3 worm cellular contexts compared by ENCODE assay signal in genomic region chrV:13003378-13003777, ce11.
TF ChIP-seq lines count a peak whose summit lies in the region.

No protein-coding gene starts in this region.

TF ChIP-seq in whole organism, L1 larva, 84 proteins besides CTCF, POLR2A, EP300 and RAD21 (continued from another document and continues in another):
- TF ChIP-seq isw-1 (GFP tag; IDR thresholded peaks at IDR 0.05; lab: Robert Waterston, UW), result no peak
- TF ChIP-seq dpl-1 (GFP tag; optimal IDR thresholded peaks at IDR 0.05; lab: Kevin White, UChicago), result peak in 2 of 3 experiments; percentile 47 to 67
- TF ChIP-seq blmp-1 (tag; optimal IDR thresholded peaks at IDR 0.05; lab: Kevin White, UChicago), result peak; percentile 18
- peak; percentile 62 for TF ChIP-seq fkh-8 (tag; optimal IDR thresholded peaks at IDR 0.05; lab: Kevin White, UChicago)
- TF ChIP-seq hlh-17 (GFP tag; optimal IDR thresholded peaks at IDR 0.05; lab: Kevin White, UChicago; ENCODE audit: borderline replicate concordance), result no peak
- no peak for TF ChIP-seq ceh-8 (GFP tag; optimal IDR thresholded peaks at IDR 0.05; lab: Kevin White, UChicago)
- TF ChIP-seq xbp-1 (tag; optimal IDR thresholded peaks at IDR 0.05; lab: Kevin White, UChicago), result peak; percentile 38
- TF ChIP-seq lin-39 (tag; optimal IDR thresholded peaks at IDR 0.05; lab: Kevin White, UChicago), result no peak
- TF ChIP-seq nhr-84 (tag; optimal IDR thresholded peaks at IDR 0.05; lab: Kevin White, UChicago), result no peak
- TF ChIP-seq aha-1 (tag; optimal IDR thresholded peaks at IDR 0.05; lab: Kevin White, UChicago), result no peak
- no peak for TF ChIP-seq mab-9 (GFP tag; IDR thresholded peaks at IDR 0.05; lab: Robert Waterston, UW)
- no peak for TF ChIP-seq C34B4.2 (tag; optimal IDR thresholded peaks at IDR 0.05; lab: Kevin White, UChicago)
- no peak; the same call in 1 of the 2 replicates for TF ChIP-seq ceh-88 (GFP tag; IDR thresholded peaks at IDR 0.05; lab: Robert Waterston, UW)
- TF ChIP-seq mdl-1 (tag; optimal IDR thresholded peaks at IDR 0.05; lab: Kevin White, UChicago), result peak in 1 of 2 experiments; percentile 74
- no peak for TF ChIP-seq sox-4 (tag; optimal IDR thresholded peaks at IDR 0.05; lab: Kevin White, UChicago)
- peak; percentile 71 for TF ChIP-seq pax-3 (tag; optimal IDR thresholded peaks at IDR 0.05; lab: Kevin White, UChicago)
- no peak for TF ChIP-seq pag-3 (tag; optimal IDR thresholded peaks at IDR 0.05; lab: Kevin White, UChicago; ENCODE audit: borderline replicate concordance, insufficient read depth)
- no peak for TF ChIP-seq Y116A8C.19 (tag; optimal IDR thresholded peaks at IDR 0.05; lab: Kevin White, UChicago; ENCODE audit: borderline replicate concordance)
- TF ChIP-seq C16A3.4 (tag; optimal IDR thresholded peaks at IDR 0.05; lab: Kevin White, UChicago), result peak; percentile 78
- peak; percentile 74 for TF ChIP-seq nhr-85 (tag; lab: Kevin White, UChicago)
- peak; percentile 15 for TF ChIP-seq zip-4 (GFP tag; optimal IDR thresholded peaks at IDR 0.05; lab: Kevin White, UChicago)
- TF ChIP-seq F16B12.6 (tag; optimal IDR thresholded peaks at IDR 0.05; lab: Kevin White, UChicago), result no peak
- peak; percentile 66 for TF ChIP-seq fos-1 (tag; optimal IDR thresholded peaks at IDR 0.05; lab: Kevin White, UChicago)
- TF ChIP-seq ces-1 (GFP tag; optimal IDR thresholded peaks at IDR 0.05; lab: Kevin White, UChicago), result no peak
- peak in 4 of 6 experiments; percentile 23 to 47 (median 44) for TF ChIP-seq elt-3 (tag; optimal IDR thresholded peaks at IDR 0.05; lab: Kevin White, UChicago)
- TF ChIP-seq egl-27 (tag; optimal IDR thresholded peaks at IDR 0.05; lab: Kevin White, UChicago), result peak in 1 of 2 experiments; percentile 42
- peak; percentile 1 for TF ChIP-seq unc-86 (tag; optimal IDR thresholded peaks at IDR 0.05; lab: Kevin White, UChicago)
- TF ChIP-seq mep-1 (tag; optimal IDR thresholded peaks at IDR 0.05; lab: Kevin White, UChicago), result peak; percentile 67
- TF ChIP-seq unc-98 (GFP tag; IDR thresholded peaks at IDR 0.05; lab: Robert Waterston, UW), result no peak
- TF ChIP-seq nhr-76 (tag; optimal IDR thresholded peaks at IDR 0.05; lab: Kevin White, UChicago), result no peak
- no peak for TF ChIP-seq egl-13 (tag; optimal IDR thresholded peaks at IDR 0.05; lab: Kevin White, UChicago)
- TF ChIP-seq ceh-90 (tag; optimal IDR thresholded peaks at IDR 0.05; lab: Kevin White, UChicago), result no peak
- no peak for TF ChIP-seq nhr-77 (tag; optimal IDR thresholded peaks at IDR 0.05; lab: Kevin White, UChicago)
- peak; percentile 41 for TF ChIP-seq vab-15 (tag; optimal IDR thresholded peaks at IDR 0.05; lab: Kevin White, UChicago)
- TF ChIP-seq sptf-1 (tag; optimal IDR thresholded peaks at IDR 0.05; lab: Kevin White, UChicago), result no peak
- TF ChIP-seq ceh-63 (GFP tag; optimal IDR thresholded peaks at IDR 0.05; lab: Kevin White, UChicago), result no peak
- peak; percentile 58 for TF ChIP-seq skn-1 (tag; optimal IDR thresholded peaks at IDR 0.05; lab: Kevin White, UChicago)
- peak; percentile 20 to 58 (median 54) for TF ChIP-seq ceh-82 (tag; optimal IDR thresholded peaks at IDR 0.05; lab: Kevin White, UChicago)
- peak; percentile 50 to 56 for TF ChIP-seq efl-1 (optimal IDR thresholded peaks at IDR 0.05; lab: Kevin White, UChicago)
- peak; percentile 28 to 94 for TF ChIP-seq efl-1 (GFP tag; optimal IDR thresholded peaks at IDR 0.05 in 1 of 2; lab: Kevin White, UChicago)
- TF ChIP-seq ztf-11 (tag; optimal IDR thresholded peaks at IDR 0.05; lab: Kevin White, UChicago), result peak in 1 of 2 experiments; percentile 5
- no peak for TF ChIP-seq sup-37 (GFP tag; optimal IDR thresholded peaks at IDR 0.05; lab: Kevin White, UChicago)
- TF ChIP-seq lir-3 (tag; optimal IDR thresholded peaks at IDR 0.05; lab: Kevin White, UChicago; ENCODE audit: poor library complexity), result peak; percentile 34

TF ChIP-seq in whole organism, L3 larva, 47 proteins besides CTCF, POLR2A, EP300 and RAD21 (continued from another document):
- TF ChIP-seq egl-5 (tag; optimal IDR thresholded peaks at IDR 0.05; lab: Kevin White, UChicago), result no peak
- TF ChIP-seq unc-62 (GFP tag; optimal IDR thresholded peaks at IDR 0.05; lab: Kevin White, UChicago), result no peak
- no peak for TF ChIP-seq ceh-82 (tag; optimal IDR thresholded peaks at IDR 0.05; lab: Kevin White, UChicago)
- TF ChIP-seq ceh-28 (tag; optimal IDR thresholded peaks at IDR 0.05; lab: Kevin White, UChicago), result no peak
- TF ChIP-seq nhr-77 (tag; optimal IDR thresholded peaks at IDR 0.05; lab: Kevin White, UChicago), result no peak
- peak; percentile 36 for TF ChIP-seq snpc-4 (tag; optimal IDR thresholded peaks at IDR 0.05; lab: Kevin White, UChicago)
- TF ChIP-seq nhr-76 (tag; optimal IDR thresholded peaks at IDR 0.05; lab: Kevin White, UChicago), result no peak
- peak; percentile 2 for TF ChIP-seq ztf-4 (tag; optimal IDR thresholded peaks at IDR 0.05; lab: Kevin White, UChicago)
- TF ChIP-seq lin-39 (tag; optimal IDR thresholded peaks at IDR 0.05; lab: Kevin White, UChicago), result peak; percentile 85
- TF ChIP-seq ama-1 (optimal IDR thresholded peaks at IDR 0.05; lab: Kevin White, UChicago), result no peak
- peak; percentile 52 for TF ChIP-seq lsy-12 (tag; optimal IDR thresholded peaks at IDR 0.05; lab: Kevin White, UChicago)
- TF ChIP-seq nhr-25 (tag; optimal IDR thresholded peaks at IDR 0.05; lab: Kevin White, UChicago), result peak; percentile 75
- no peak for TF ChIP-seq ztf-11 (tag; optimal IDR thresholded peaks at IDR 0.05; lab: Kevin White, UChicago)
- TF ChIP-seq sea-2 (GFP tag; optimal IDR thresholded peaks at IDR 0.05; lab: Kevin White, UChicago), result no peak
- no peak for TF ChIP-seq zag-1 (tag; optimal IDR thresholded peaks at IDR 0.05; lab: Kevin White, UChicago)
- no peak for TF ChIP-seq elt-1 (tag; optimal IDR thresholded peaks at IDR 0.05; lab: Kevin White, UChicago)
- TF ChIP-seq nhr-43 (tag; optimal IDR thresholded peaks at IDR 0.05; lab: Kevin White, UChicago; ENCODE audit: poor library complexity, severe bottlenecking), result peak; percentile 89
- TF ChIP-seq daf-12 (tag; optimal IDR thresholded peaks at IDR 0.05; lab: Kevin White, UChicago), result no peak
- no peak for TF ChIP-seq nhr-237 (tag; optimal IDR thresholded peaks at IDR 0.05; lab: Kevin White, UChicago)
- TF ChIP-seq pha-4 (tag; optimal IDR thresholded peaks at IDR 0.05; lab: Kevin White, UChicago), result peak; percentile 66
- TF ChIP-seq nhr-23 (tag; optimal IDR thresholded peaks at IDR 0.05; lab: Kevin White, UChicago), result peak; percentile 41
- no peak for TF ChIP-seq nhr-28 (tag; optimal IDR thresholded peaks at IDR 0.05; lab: Kevin White, UChicago)
- TF ChIP-seq mdl-1 (tag; optimal IDR thresholded peaks at IDR 0.05; lab: Kevin White, UChicago), result no peak
- peak; percentile 9 for TF ChIP-seq pqm-1 (tag; optimal IDR thresholded peaks at IDR 0.05; lab: Kevin White, UChicago)
- no peak for TF ChIP-seq fkh-10 (GFP tag; optimal IDR thresholded peaks at IDR 0.05; lab: Kevin White, UChicago)
- TF ChIP-seq eor-1 (tag; optimal IDR thresholded peaks at IDR 0.05; lab: Kevin White, UChicago), result no peak
- TF ChIP-seq nhr-12 (tag; optimal IDR thresholded peaks at IDR 0.05; lab: Kevin White, UChicago), result no peak

TF ChIP-seq in whole organism, young adult, 124 proteins besides CTCF, POLR2A, EP300 and RAD21 (continued from another document and continues in another):
- peak; percentile 87 for TF ChIP-seq B0261.1 (tag; optimal IDR thresholded peaks at IDR 0.05; lab: Kevin White, UChicago)
- TF ChIP-seq ztf-22 (GFP tag; optimal IDR thresholded peaks at IDR 0.05; lab: Kevin White, UChicago), result no peak
- no peak for TF ChIP-seq attf-5 (GFP tag; optimal IDR thresholded peaks at IDR 0.05; lab: Kevin White, UChicago)
- no peak for TF ChIP-seq nhr-120 (GFP tag; IDR thresholded peaks at IDR 0.05; lab: Robert Waterston, UW)
- peak; percentile 74 to 86 for TF ChIP-seq rec-8 (tag; optimal IDR thresholded peaks at IDR 0.05; lab: Kevin White, UChicago)
- peak; percentile 85 for TF ChIP-seq nfyb-1 (GFP tag; IDR thresholded peaks at IDR 0.05; lab: Robert Waterston, UW)
- peak; percentile 80 for TF ChIP-seq ZK185.1 (tag; optimal IDR thresholded peaks at IDR 0.05; lab: Kevin White, UChicago; ENCODE audit: poor library complexity, severe bottlenecking)
- TF ChIP-seq bed-1 (GFP tag; IDR thresholded peaks at IDR 0.05; lab: Robert Waterston, UW), result no peak
- TF ChIP-seq tlf-1 (GFP tag; optimal IDR thresholded peaks at IDR 0.05; lab: Kevin White, UChicago), result no peak
- peak; percentile 76 for TF ChIP-seq nhr-90 (tag; optimal IDR thresholded peaks at IDR 0.05; lab: Kevin White, UChicago)
- peak; percentile 17 for TF ChIP-seq B0035.1 (tag; optimal IDR thresholded peaks at IDR 0.05; lab: Kevin White, UChicago)
- no peak for TF ChIP-seq ccch-3 (GFP tag; optimal IDR thresholded peaks at IDR 0.05; lab: Kevin White, UChicago)
- TF ChIP-seq tbp1 (GFP tag; optimal IDR thresholded peaks at IDR 0.05; lab: Kevin White, UChicago), result peak; percentile 90
- peak in 1 of 3 experiments; percentile 56 for TF ChIP-seq lin-35 (GFP tag; optimal IDR thresholded peaks at IDR 0.05; lab: Kevin White, UChicago)
- TF ChIP-seq ztf-25 (GFP tag; IDR thresholded peaks at IDR 0.05; lab: Robert Waterston, UW), result no peak
- TF ChIP-seq lsl-1 (GFP tag; optimal IDR thresholded peaks at IDR 0.05; lab: Kevin White, UChicago), result peak; percentile 38
- peak; percentile 62 for TF ChIP-seq ztf-18 (tag; optimal IDR thresholded peaks at IDR 0.05; lab: Kevin White, UChicago)
- no peak for TF ChIP-seq xnd-1 (tag; optimal IDR thresholded peaks at IDR 0.05; lab: Kevin White, UChicago)
- TF ChIP-seq hrde-1 (tag; optimal IDR thresholded peaks at IDR 0.05; lab: Kevin White, UChicago; ENCODE audit: borderline replicate concordance), result peak; percentile 63
- TF ChIP-seq B0336.3 (GFP tag; IDR thresholded peaks at IDR 0.05; lab: Robert Waterston, UW), result peak; percentile 37
- no peak for TF ChIP-seq nfya-1 (tag; optimal IDR thresholded peaks at IDR 0.05; lab: Kevin White, UChicago; ENCODE audit: borderline replicate concordance, insufficient read depth)
- no peak for TF ChIP-seq ama-1 (optimal IDR thresholded peaks at IDR 0.05; lab: Kevin White, UChicago)
- TF ChIP-seq ama-1 (GFP tag; optimal IDR thresholded peaks at IDR 0.05; lab: Kevin White, UChicago), result peak; percentile 63 to 76
- TF ChIP-seq F33H1.4 (GFP tag; IDR thresholded peaks at IDR 0.05; lab: Robert Waterston, UW), result no peak
- TF ChIP-seq hlh-12 (tag; optimal IDR thresholded peaks at IDR 0.05; lab: Kevin White, UChicago), result peak; percentile 2
- no peak for TF ChIP-seq F57C9.4 (tag; optimal IDR thresholded peaks at IDR 0.05; lab: Kevin White, UChicago)
- TF ChIP-seq chd-7 (tag; optimal IDR thresholded peaks at IDR 0.05; lab: Kevin White, UChicago), result peak; percentile 79
- TF ChIP-seq madf-6 (GFP tag; IDR thresholded peaks at IDR 0.05; lab: Robert Waterston, UW), result peak; percentile 65
- TF ChIP-seq D2030.7 (GFP tag; IDR thresholded peaks at IDR 0.05; lab: Robert Waterston, UW), result peak; percentile 39; the same call in 1 of the 2 replicates
- TF ChIP-seq dpff-1 (tag; optimal IDR thresholded peaks at IDR 0.05; lab: Kevin White, UChicago), result no peak
- peak; percentile 83; the same call in 1 of the 2 replicates for TF ChIP-seq cebp-2 (GFP tag; IDR thresholded peaks at IDR 0.05; lab: Robert Waterston, UW)
- TF ChIP-seq egl-44 (GFP tag; IDR thresholded peaks at IDR 0.05; lab: Robert Waterston, UW), result peak; percentile 84; the same call in 1 of the 2 replicates
- TF ChIP-seq sptf-2 (GFP tag; optimal IDR thresholded peaks at IDR 0.05; lab: Kevin White, UChicago), result peak; percentile 37
- TF ChIP-seq rcor-1 (GFP tag; IDR thresholded peaks at IDR 0.05; lab: Robert Waterston, UW), result peak; percentile 71
- TF ChIP-seq zim-3 (tag; optimal IDR thresholded peaks at IDR 0.05; lab: Kevin White, UChicago), result peak; percentile 87
- TF ChIP-seq C06A6.2 (GFP tag; conservative IDR thresholded peaks at IDR 0.05; lab: Robert Waterston, UW), result no peak
- peak; percentile 76 for TF ChIP-seq lin-40 (tag; optimal IDR thresholded peaks at IDR 0.05; lab: Kevin White, UChicago)
- TF ChIP-seq attf-6 (GFP tag; IDR thresholded peaks at IDR 0.05; lab: Robert Waterston, UW), result no peak
- TF ChIP-seq hmg-20 (GFP tag; IDR thresholded peaks at IDR 0.05; lab: Robert Waterston, UW), result no peak; the same call in 1 of the 2 replicates
- TF ChIP-seq pha-4 (tag; optimal IDR thresholded peaks at IDR 0.05; lab: Kevin White, UChicago), result no peak
- no peak for TF ChIP-seq bed-2 (GFP tag; IDR thresholded peaks at IDR 0.05; lab: Robert Waterston, UW)
- no peak for TF ChIP-seq Y95B8A.8 (GFP tag; IDR thresholded peaks at IDR 0.05; lab: Robert Waterston, UW)
- TF ChIP-seq madf-10 (tag; optimal IDR thresholded peaks at IDR 0.05; lab: Kevin White, UChicago), result peak; percentile 58
- peak; percentile 86 for TF ChIP-seq repo-1 (tag; optimal IDR thresholded peaks at IDR 0.05; lab: Kevin White, UChicago)
- no peak for TF ChIP-seq K11D2.4 (GFP tag; IDR thresholded peaks at IDR 0.05; lab: Robert Waterston, UW)
- peak; percentile 43 for TF ChIP-seq nhr-80 (tag; optimal IDR thresholded peaks at IDR 0.05; lab: Kevin White, UChicago)
- peak; percentile 18; the same call in 1 of the 2 replicates for TF ChIP-seq ceh-40 (GFP tag; IDR thresholded peaks at IDR 0.05; lab: Robert Waterston, UW)
- peak; percentile 87 for TF ChIP-seq lin-26 (GFP tag; IDR thresholded peaks at IDR 0.05; lab: Robert Waterston, UW)
- no peak for TF ChIP-seq ceh-58 (GFP tag; IDR thresholded peaks at IDR 0.05; lab: Robert Waterston, UW)
- no peak for TF ChIP-seq F22D6.2 (tag; optimal IDR thresholded peaks at IDR 0.05; lab: Kevin White, UChicago)
- peak; percentile 90 for TF ChIP-seq rpc-1 (optimal IDR thresholded peaks at IDR 0.05; lab: Kevin White, UChicago)
- TF ChIP-seq rpc-1 (tag; optimal IDR thresholded peaks at IDR 0.05; lab: Kevin White, UChicago), result peak; percentile 77
- TF ChIP-seq ztf-28 (GFP tag; IDR thresholded peaks at IDR 0.05; lab: Robert Waterston, UW), result no peak
- TF ChIP-seq him-1 (tag; optimal IDR thresholded peaks at IDR 0.05; lab: Kevin White, UChicago), result peak; percentile 39
- no peak for TF ChIP-seq madf-8 (GFP tag; conservative IDR thresholded peaks at IDR 0.05; lab: Robert Waterston, UW)
- no peak for TF ChIP-seq lag-1 (GFP tag; IDR thresholded peaks at IDR 0.05; lab: Robert Waterston, UW)
- peak; percentile 72; the same call in 1 of the 2 replicates for TF ChIP-seq dox-1 (GFP tag; IDR thresholded peaks at IDR 0.05; lab: Robert Waterston, UW)
- no peak for TF ChIP-seq snpc-1.1 (tag; optimal IDR thresholded peaks at IDR 0.05; lab: Kevin White, UChicago; ENCODE audit: insufficient read depth)
- peak; percentile 0 for TF ChIP-seq nhr-179 (tag; optimal IDR thresholded peaks at IDR 0.05; lab: Kevin White, UChicago)
- TF ChIP-seq athp-1 (tag; optimal IDR thresholded peaks at IDR 0.05; lab: Kevin White, UChicago), result peak; percentile 50
- no peak for TF ChIP-seq B0019.2 (GFP tag; conservative IDR thresholded peaks at IDR 0.05; lab: Robert Waterston, UW)
- TF ChIP-seq somi-1 (GFP tag; optimal IDR thresholded peaks at IDR 0.05; lab: Kevin White, UChicago), result peak; percentile 46
- no peak for TF ChIP-seq Y53F4B.3 (GFP tag; IDR thresholded peaks at IDR 0.05; lab: Robert Waterston, UW)
- no peak for TF ChIP-seq F55B11.4 (tag; optimal IDR thresholded peaks at IDR 0.05; lab: Kevin White, UChicago; ENCODE audit: borderline replicate concordance, insufficient read depth)
- peak; percentile 92 for TF ChIP-seq snpc-3.4 (tag; optimal IDR thresholded peaks at IDR 0.05; lab: Kevin White, UChicago)
- TF ChIP-seq atf-7 (tag; optimal IDR thresholded peaks at IDR 0.05; lab: Kevin White, UChicago), result peak; percentile 69
- no peak for TF ChIP-seq madf-3 (GFP tag; IDR thresholded peaks at IDR 0.05; lab: Robert Waterston, UW)
- peak; percentile 68 for TF ChIP-seq T07F8.4 (tag; optimal IDR thresholded peaks at IDR 0.05; lab: Kevin White, UChicago)
- no peak for TF ChIP-seq aptf-2 (GFP tag; conservative IDR thresholded peaks at IDR 0.05; lab: Robert Waterston, UW)
- TF ChIP-seq gei-17 (GFP tag; optimal IDR thresholded peaks at IDR 0.05; lab: Kevin White, UChicago), result no peak
- TF ChIP-seq F39B2.1 (GFP tag; IDR thresholded peaks at IDR 0.05; lab: Robert Waterston, UW), result no peak
- TF ChIP-seq lir-1 (GFP tag; conservative IDR thresholded peaks at IDR 0.05; lab: Robert Waterston, UW), result 0 out of 2 replicates have a peak, but pooled peaks have one; percentile 42
